Worm (Caenorhabditis elegans): ENCODE data around the gene R07B1.11.

R07B1.11 gene

ce11 chrX:9822606-9823264, 34.0 kb upstream of the R07B1.11 start (continued):
- TF ChIP-seq hlh-11 (tag; optimal IDR thresholded peaks at IDR 0.05) (peak; percentile 80), daf-12 (tag; optimal IDR thresholded peaks at IDR 0.05) (no peak), nhr-6 (tag; optimal IDR thresholded peaks at IDR 0.05) (peak; percentile 42), egl-27 (tag; optimal IDR thresholded peaks at IDR 0.05) (no peak), unc-62 (GFP tag; optimal IDR thresholded peaks at IDR 0.05 in 1 of 2) (peak in 1 of 2 experiments; percentile 93), unc-62 (tag; optimal IDR thresholded peaks at IDR 0.05) (no peak), daf-16 (GFP tag; optimal IDR thresholded peaks at IDR 0.05) (no peak), daf-16 (tag; optimal IDR thresholded peaks at IDR 0.05) (peak; percentile 77), nhr-28 (tag; optimal IDR thresholded peaks at IDR 0.05) (peak; percentile 45), lin-38 (GFP tag; IDR thresholded peaks at IDR 0.05) (no peak), dmd-9 (GFP tag; IDR thresholded peaks at IDR 0.05) (no peak), mxl-3 (GFP tag; optimal IDR thresholded peaks at IDR 0.05) (peak; percentile 40), mes-2 (tag; optimal IDR thresholded peaks at IDR 0.05; ENCODE audit: poor library complexity, severe bottlenecking) (peak; percentile 74), nhr-111 (GFP tag; optimal IDR thresholded peaks at IDR 0.05) (no peak), nhr-48 (tag; optimal IDR thresholded peaks at IDR 0.05) (no peak), nhr-11 (tag; optimal IDR thresholded peaks at IDR 0.05) (peak; percentile 20), Y75B8A.6 (GFP tag; IDR thresholded peaks at IDR 0.05) (no peak), dmd-6 (GFP tag; IDR thresholded peaks at IDR 0.05) (peak; percentile 70), lin-15B (tag; optimal IDR thresholded peaks at IDR 0.05) (no peak), hmg-1.1 (GFP tag; IDR thresholded peaks at IDR 0.05) (peak; percentile 82), nhr-76 (tag; optimal IDR thresholded peaks at IDR 0.05) (no peak), daf-8 (GFP tag; IDR thresholded peaks at IDR 0.05) (no peak), pha-4 (GFP tag; IDR thresholded peaks at IDR 0.05) (no peak), pha-4 (tag; optimal IDR thresholded peaks at IDR 0.05) (peak; percentile 72), php-3 (GFP tag; IDR thresholded peaks at IDR 0.05) (0 out of 2 replicates have a peak, but pooled peaks have one; percentile 15), tra-1 (GFP tag; IDR thresholded peaks at IDR 0.05) (no peak), lin-39 (tag; optimal IDR thresholded peaks at IDR 0.05) (no peak), arid-1 (GFP tag; conservative IDR thresholded peaks at IDR 0.05) (0 out of 2 replicates have a peak, but pooled peaks have one; percentile 43), dve-1 (tag; optimal IDR thresholded peaks at IDR 0.05; ENCODE audit: insufficient read depth) (peak; percentile 86), hlh-30 (tag; optimal IDR thresholded peaks at IDR 0.05; ENCODE audit: insufficient read depth) (peak; percentile 61)

ce11 chrX:9831215-9831614, 25.5 kb upstream of the R07B1.11 start, which contains the start of gene rrc-1:
Gene rrc-1, minus strand, starts transcription at chrX:9831288.
- TF ChIP-seq nhr-6 (tag; optimal IDR thresholded peaks at IDR 0.05) (no peak), ceh-28 (tag; optimal IDR thresholded peaks at IDR 0.05) (no peak), Y5F2A.4 (GFP tag; optimal IDR thresholded peaks at IDR 0.05) (no peak), nhr-77 (tag; optimal IDR thresholded peaks at IDR 0.05) (no peak), mdt-29 (GFP tag; IDR thresholded peaks at IDR 0.05) (no peak), ceh-20 (GFP tag; IDR thresholded peaks at IDR 0.05) (0 out of 2 replicates have a peak, but pooled peaks have one; percentile 16), nhr-76 (tag; optimal IDR thresholded peaks at IDR 0.05) (no peak), R02D3.7 (tag; optimal IDR thresholded peaks at IDR 0.05) (no peak), lin-29 (GFP tag; IDR thresholded peaks at IDR 0.05) (no peak), ceh-62 (tag; optimal IDR thresholded peaks at IDR 0.05) (no peak), F37D6.2 (tag; optimal IDR thresholded peaks at IDR 0.05) (no peak), aha-1 (tag) (peak; percentile 94), unc-62 (GFP tag; optimal IDR thresholded peaks at IDR 0.05 in 1 of 2) (peak in 1 of 2 experiments; percentile 70), unc-62 (tag; optimal IDR thresholded peaks at IDR 0.05) (no peak)

Data from whole organism, L4 larva.